Fruit fly (Drosophila melanogaster) whole organism, pupa: ENCODE data around the gene CG13946.

Experiments used
- CG10348 ChIP-seq: fragments of 200-800 bp; sonication (Bioruptor generic); IDR thresholded peaks from 2 replicates; pipeline ENCODE4 v1.3.6; 2022; ENCODE audit warnings: missing biosample characterization, missing genetic modification characterization
- CG12605 ChIP-seq: fragments of 200-800 bp; sonication (Bioruptor generic); IDR thresholded peaks from 2 replicates; pipeline ENCODE4 v1.3.6; 2022; ENCODE audit warnings: missing biosample characterization, missing genetic modification characterization
- CG13204 ChIP-seq: fragments of 200-800 bp; sonication (Bioruptor generic); optimal IDR thresholded peaks from 2 replicates; lab custom pipeline; 2018; ENCODE audit warnings: missing biosample characterization, mild to moderate bottlenecking, missing genetic modification characterization, moderate library complexity
- CG14655 ChIP-seq: fragments of 200-800 bp; sonication (Bioruptor generic); optimal IDR thresholded peaks from 3 replicates; lab custom pipeline; 2017; ENCODE audit warnings: mild to moderate bottlenecking, missing biosample characterization, missing genetic modification reagents, missing genetic modification characterization
- CG15710 ChIP-seq: fragments of 200-800 bp; sonication (Bioruptor generic); optimal IDR thresholded peaks from 2 replicates; lab custom pipeline; 2018; ENCODE audit warnings: missing biosample characterization, mild to moderate bottlenecking, missing genetic modification characterization, moderate library complexity
- CG17806 ChIP-seq: fragments of 200-800 bp; sonication (Bioruptor generic); optimal IDR thresholded peaks from 2 replicates; lab custom pipeline; 2018; ENCODE audit warnings: missing biosample characterization, mild to moderate bottlenecking, missing genetic modification characterization, moderate library complexity
- CG32121 ChIP-seq: fragments of 200-800 bp; sonication (Bioruptor generic); IDR thresholded peaks from 2 replicates; pipeline ENCODE4 v1.3.6; 2022; ENCODE audit warnings: missing biosample characterization, missing genetic modification characterization
- CG34367 ChIP-seq: fragments of 200-800 bp; sonication (Bioruptor generic); optimal IDR thresholded peaks from 2 replicates; lab custom pipeline; 2018; ENCODE audit warnings: missing biosample characterization, mild to moderate bottlenecking, missing genetic modification characterization
- CG4496 ChIP-seq: fragments of 200-800 bp; sonication (Bioruptor generic); IDR thresholded peaks from 3 replicates; pipeline ENCODE4 v1.3.6; 2022; ENCODE audit warnings: missing biosample characterization, missing genetic modification characterization
- CG8159 ChIP-seq: fragments of 200-800 bp; sonication (Bioruptor generic); optimal IDR thresholded peaks from 3 replicates; lab custom pipeline; 2018; ENCODE audit warnings: missing biosample characterization, mild to moderate bottlenecking, missing genetic modification characterization, moderate library complexity
- CG8301 ChIP-seq: fragments of 200-800 bp; sonication (Bioruptor generic); optimal IDR thresholded peaks from 2 replicates; lab custom pipeline; 2018; ENCODE audit warnings: missing biosample characterization, mild to moderate bottlenecking, missing genetic modification characterization
- CG9948 ChIP-seq: fragments of 200-800 bp; sonication (Bioruptor generic); optimal IDR thresholded peaks from 2 replicates; lab custom pipeline; 2018; ENCODE audit warnings: missing biosample characterization, mild to moderate bottlenecking, missing genetic modification characterization, moderate library complexity
- D1 ChIP-seq: fragments of 200-800 bp; sonication (Bioruptor generic); optimal IDR thresholded peaks from 2 replicates; lab custom pipeline; 2018; ENCODE audit warnings: missing biosample characterization, mild to moderate bottlenecking, missing genetic modification characterization, moderate library complexity
- EcR ChIP-seq: fragments of 200-800 bp; sonication (Bioruptor generic); optimal IDR thresholded peaks from 3 replicates; lab custom pipeline; 2019; ENCODE audit warnings: missing biosample characterization, missing genetic modification characterization, mild to moderate bottlenecking, moderate library complexity, missing genetic modification reagents
- Ets98B ChIP-seq: fragments of 200-800 bp; sonication (Bioruptor generic); IDR thresholded peaks from 2 replicates; pipeline ENCODE4 v1.3.6; 2022; ENCODE audit warnings: missing biosample characterization, missing genetic modification characterization
- Pif1A ChIP-seq: fragments of 200-800 bp; sonication (Bioruptor generic); optimal IDR thresholded peaks from 3 replicates; lab custom pipeline; 2016; ENCODE audit warnings: missing biosample characterization, missing genetic modification characterization
- Pif1B ChIP-seq: fragments of 200-800 bp; sonication (Bioruptor generic); optimal IDR thresholded peaks from 3 replicates; lab custom pipeline; 2016; ENCODE audit warnings: missing biosample characterization, missing genetic modification characterization
- Snoo ChIP-seq: fragments of 200-800 bp; sonication (Bioruptor generic); optimal IDR thresholded peaks from 3 replicates; lab custom pipeline; 2017; ENCODE audit warnings: missing biosample characterization, mild to moderate bottlenecking, missing genetic modification characterization, inconsistent platforms
- fd96Ca ChIP-seq: fragments of 200-800 bp; sonication (Bioruptor generic); IDR thresholded peaks from 3 replicates; pipeline ENCODE4 v1.3.6; 2022; ENCODE audit warnings: missing biosample characterization, missing genetic modification characterization
- gl ChIP-seq: fragments of 200-800 bp; sonication (Bioruptor generic); optimal IDR thresholded peaks from 2 replicates; lab custom pipeline; 2018; ENCODE audit warnings: missing biosample characterization, mild to moderate bottlenecking, missing genetic modification characterization
- rn ChIP-seq: fragments of 200-800 bp; sonication (Bioruptor generic); IDR thresholded peaks from 2 replicates; pipeline ENCODE4 v1.3.6; 2022; ENCODE audit warnings: missing biosample characterization, missing genetic modification characterization

CG13946 gene

dm6 chr2L:825768-826263, 49.5 kb downstream of the CG13946 start, which contains the start of the genes CG3862 and dock:
Gene CG3862 (minus strand): TSS chr2L:825861.
Gene dock (plus strand): TSS chr2L:825969.
- TF ChIP-seq CG10348 (no peak), CG15710 (tag; lab: Kevin White, UChicago) (peak; percentile 23), CG9948 (no peak), CG17806 (tag; lab: Kevin White, UChicago) (no peak), CG14655 (GFP tag; lab: Kevin White, UChicago) (no peak), D1 (tag; lab: Kevin White, UChicago) (no peak), Pif1A (no peak), CG12605 (0 out of 2 replicates have a peak, but pooled peaks have one; percentile 23), Ets98B (GFP tag; lab: Robert Waterston, UW) (peak; percentile 50; the same call in 1 of the 2 replicates), rn (GFP tag; lab: Robert Waterston, UW) (no peak), CG32121 (GFP tag; lab: Robert Waterston, UW) (no peak), CG34367 (no peak), CG8301 (tag; lab: Kevin White, UChicago) (no peak), gl (peak; percentile 2), CG13204 (GFP tag; lab: Kevin White, UChicago) (no peak), CG8159 (tag; lab: Kevin White, UChicago) (peak; percentile 32), Snoo (tag; lab: Kevin White, UChicago) (peak; percentile 4), Pif1B (GFP tag; lab: Kevin White, UChicago) (no peak), CG4496 (GFP tag; lab: Robert Waterston, UW) (peak; percentile 58), fd96Ca (peak; percentile 55; the same call in 2 of the 3 replicates), EcR (peak; percentile 92)

dm6 chr2L:826388-826787, 50.1 kb downstream of the CG13946 start:
- TF ChIP-seq CG17806 (tag; lab: Kevin White, UChicago) (no peak), Pif1B (GFP tag; lab: Kevin White, UChicago) (no peak), CG10348 (no peak), Snoo (tag; lab: Kevin White, UChicago) (no peak), CG15710 (tag; lab: Kevin White, UChicago) (no peak), D1 (tag; lab: Kevin White, UChicago) (no peak)
- TF ChIP-seq, all 21 proteins: peak for 0
